Fruit fly (Drosophila melanogaster) whole organism: Measurements from ENCODE around the gene CG31229.

Experiments
- EcR ChIP-seq, 2 experiments: fragments of >200 bp; optimal IDR thresholded peaks; 2 replicates each; lab custom pipeline; 2017; ENCODE audit warnings: missing biosample characterization in 2 of 2, missing genetic modification characterization in 2 of 2, missing genetic modification reagents in 2 of 2
- pan ChIP-seq: fragments of >200 bp; optimal IDR thresholded peaks from 2 replicates; lab custom pipeline; 2017

DNA sequence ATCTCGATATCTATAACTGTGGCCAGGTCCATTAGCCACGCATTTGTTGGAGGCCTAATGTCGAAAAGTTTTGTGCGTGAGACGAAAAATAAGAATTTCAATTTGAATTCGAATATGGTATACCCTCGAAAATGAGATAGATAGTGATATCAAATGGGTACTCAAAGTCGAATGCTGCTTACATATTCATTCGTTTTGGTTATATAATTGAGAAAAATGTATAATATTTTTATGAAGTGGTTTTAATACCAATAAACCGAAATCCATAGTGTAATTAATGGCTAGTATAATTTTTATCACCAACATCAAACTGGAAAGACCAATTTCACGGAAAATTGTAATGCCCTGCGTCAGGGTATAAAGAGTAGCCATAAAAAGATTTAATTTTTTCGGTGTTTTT lies 34.6 kb upstream of the CG31229 start:
- TF ChIP-seq EcR (GFP tag; optimal IDR thresholded peaks at IDR 0.05; lab: Kevin White, UChicago) (no peak), pan (no peak)
